Worm (Caenorhabditis elegans): ENCODE measurements around the gene nspb-3.

Gene nspb-3

DNA sequence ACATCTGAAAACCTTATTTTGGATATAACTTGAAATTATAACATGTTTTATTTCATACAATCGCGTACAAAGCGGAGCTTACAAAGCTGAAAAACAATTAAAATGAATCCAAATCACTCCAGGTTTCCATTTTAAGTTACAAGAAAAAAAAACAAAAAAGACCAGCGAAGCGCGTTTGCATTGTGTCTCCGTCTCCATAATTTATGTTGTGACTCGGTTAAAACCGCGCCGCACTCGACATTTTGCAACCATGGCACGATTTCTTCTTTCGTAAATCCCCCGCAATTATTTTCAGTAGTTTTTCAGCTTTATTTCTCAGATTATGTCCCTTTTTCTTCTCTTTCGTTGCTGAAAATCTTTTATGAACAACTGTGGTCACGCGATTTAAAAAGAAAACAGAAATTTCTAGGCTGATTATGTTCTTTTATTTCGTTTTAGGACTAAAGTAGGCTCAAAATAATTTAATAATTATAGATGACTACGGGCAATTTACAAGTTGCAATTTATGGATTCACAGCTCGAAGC lies 9.3 kb downstream of the nspb-3 start, which contains the start of the genes F38A5.2 and dnj-11 (continued):
- TF ChIP-seq daf-19 (GFP tag; conservative IDR thresholded peaks at IDR 0.05) (no peak), set-16 (GFP tag; IDR thresholded peaks at IDR 0.05) (no peak), nhr-77 (tag; optimal IDR thresholded peaks at IDR 0.05) (peak; percentile 67), snpc-4 (tag; optimal IDR thresholded peaks at IDR 0.05) (peak; percentile 43), zfp-3 (GFP tag; conservative IDR thresholded peaks at IDR 0.05) (no peak), fos-1 (tag; optimal IDR thresholded peaks at IDR 0.05) (no peak), dmd-6 (GFP tag; IDR thresholded peaks at IDR 0.05) (peak; percentile 34; the same call in 1 of the 2 replicates), unc-130 (GFP tag; optimal IDR thresholded peaks at IDR 0.05) (peak; percentile 46), spr-1 (tag; optimal IDR thresholded peaks at IDR 0.05) (no peak), nhr-6 (tag; optimal IDR thresholded peaks at IDR 0.05) (peak; percentile 82), mdt-29 (GFP tag; IDR thresholded peaks at IDR 0.05) (no peak), ztf-7 (tag; optimal IDR thresholded peaks at IDR 0.05) (no peak), nhr-10 (tag; optimal IDR thresholded peaks at IDR 0.05) (no peak), mep-1 (tag; optimal IDR thresholded peaks at IDR 0.05) (peak; percentile 84), pqm-1 (tag; optimal IDR thresholded peaks at IDR 0.05) (no peak), daf-12 (tag; optimal IDR thresholded peaks at IDR 0.05) (no peak), nhr-25 (tag; optimal IDR thresholded peaks at IDR 0.05; ENCODE audit: borderline replicate concordance, insufficient read depth) (no peak)

DNA sequence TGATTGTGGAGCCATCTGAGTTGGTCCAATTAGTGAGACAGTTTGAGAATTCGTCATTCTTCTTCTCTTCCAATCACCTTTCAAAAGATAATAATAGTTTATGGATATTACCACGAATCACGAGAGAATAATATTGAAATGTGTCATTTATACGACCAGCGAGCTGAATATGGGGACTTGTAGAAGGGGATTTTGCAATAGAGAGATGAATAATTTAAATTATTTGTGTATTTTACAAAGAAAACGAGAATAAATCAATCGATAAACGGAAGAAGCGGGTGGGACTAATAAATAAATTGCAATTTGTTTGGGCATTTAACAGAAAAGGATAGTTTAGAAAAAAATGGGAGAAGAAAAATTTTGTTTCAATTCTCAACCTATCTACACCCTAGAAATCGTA lies 12.2 kb downstream of the nspb-3 start, which contains the start of gene odr-8:
odr-8 (minus strand) TSS at position 101 of the 400 bp plus-strand sequence.
- no peak for TF ChIP-seq tra-1 (GFP tag; IDR thresholded peaks at IDR 0.05)
- TF ChIP-seq pqm-1 (tag; optimal IDR thresholded peaks at IDR 0.05), result no peak
- TF ChIP-seq ama-1 (optimal IDR thresholded peaks at IDR 0.05), result no peak
- no peak for TF ChIP-seq rbr-2 (tag; optimal IDR thresholded peaks at IDR 0.05)
- TF ChIP-seq lin-38 (GFP tag; IDR thresholded peaks at IDR 0.05), result no peak; the same call in 1 of the 2 replicates
- TF ChIP-seq nhr-111 (GFP tag; optimal IDR thresholded peaks at IDR 0.05), result no peak
- TF ChIP-seq duxl-1 (tag; optimal IDR thresholded peaks at IDR 0.05; ENCODE audit: poor library complexity), result no peak
- TF ChIP-seq lim-7 (GFP tag; IDR thresholded peaks at IDR 0.05), result no peak

DNA sequence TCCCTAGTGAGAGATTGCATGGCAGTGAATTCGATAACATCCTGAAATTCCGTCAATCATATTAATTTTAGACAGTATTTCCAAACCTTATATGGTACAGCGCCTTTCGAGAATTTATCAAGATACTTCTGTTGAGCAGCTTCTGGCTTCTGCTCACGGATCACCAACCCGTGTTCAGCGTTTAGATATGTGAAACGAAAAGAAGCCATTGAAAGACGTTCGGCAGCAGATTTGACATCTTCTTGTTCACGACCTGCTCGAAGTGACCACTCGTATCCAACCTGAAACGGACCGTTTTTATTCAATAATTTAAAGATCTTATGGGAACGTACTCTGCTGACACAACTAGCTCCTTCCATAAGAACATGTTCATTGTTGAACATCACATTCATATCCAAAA lies 13.1 kb downstream of the nspb-3 start:
- no peak for TF ChIP-seq ces-1 (GFP tag; optimal IDR thresholded peaks at IDR 0.05)
- TF ChIP-seq unc-62 (GFP tag; optimal IDR thresholded peaks at IDR 0.05 in 1 of 2), result peak in 1 of 2 experiments; percentile 94
- no peak for TF ChIP-seq unc-62 (tag; optimal IDR thresholded peaks at IDR 0.05)
- TF ChIP-seq aha-1 (tag), result peak; percentile 59

DNA sequence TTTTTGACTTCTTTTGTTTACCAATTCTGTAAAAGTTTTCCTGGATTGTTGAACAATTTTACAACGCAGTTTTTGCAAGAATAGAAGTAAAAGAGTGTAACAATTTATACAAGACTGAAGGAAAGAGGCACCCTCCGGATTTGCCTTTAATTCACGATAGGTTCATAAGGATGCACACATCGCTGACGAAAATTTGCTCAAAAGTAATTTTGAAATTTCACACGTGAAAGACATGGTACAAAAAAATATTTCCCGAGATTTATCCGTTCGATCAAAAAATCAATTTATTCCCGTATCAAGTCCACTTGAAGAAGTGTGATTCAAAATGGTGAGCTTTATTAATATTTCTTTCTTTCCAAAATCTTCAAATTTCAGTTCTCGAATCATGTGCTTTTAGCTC lies 16.9 kb downstream of the nspb-3 start, which contains the start of gene C43G2.3:
C43G2.3 (plus strand) TSS at position 301 of the 400 bp plus-strand sequence.
- no peak for TF ChIP-seq dmd-6 (GFP tag; IDR thresholded peaks at IDR 0.05)
- no peak for TF ChIP-seq set-16 (GFP tag; IDR thresholded peaks at IDR 0.05)
- no peak for TF ChIP-seq spr-3 (GFP tag; optimal IDR thresholded peaks at IDR 0.05)
- TF ChIP-seq sdz-12 (GFP tag; optimal IDR thresholded peaks at IDR 0.05), result no peak
- no peak for TF ChIP-seq ctbp-1 (GFP tag; IDR thresholded peaks at IDR 0.05)
- no peak for TF ChIP-seq vab-7 (GFP tag; IDR thresholded peaks at IDR 0.05)
- TF ChIP-seq rbr-2 (tag; optimal IDR thresholded peaks at IDR 0.05), result no peak
- no peak for TF ChIP-seq lin-29 (GFP tag; IDR thresholded peaks at IDR 0.05)
- TF ChIP-seq madf-9 (GFP tag; conservative IDR thresholded peaks at IDR 0.05), result no peak
- TF ChIP-seq spr-1 (tag; optimal IDR thresholded peaks at IDR 0.05), result no peak
- no peak for TF ChIP-seq egl-43 (GFP tag; IDR thresholded peaks at IDR 0.05)
- no peak for TF ChIP-seq php-3 (GFP tag; IDR thresholded peaks at IDR 0.05)
- TF ChIP-seq lin-15B (tag; optimal IDR thresholded peaks at IDR 0.05), result no peak
- TF ChIP-seq dmd-8 (GFP tag; IDR thresholded peaks at IDR 0.05), result no peak
- TF ChIP-seq dve-1 (tag; optimal IDR thresholded peaks at IDR 0.05; ENCODE audit: insufficient read depth), result no peak
- no peak for TF ChIP-seq nhr-76 (tag; optimal IDR thresholded peaks at IDR 0.05)
- TF ChIP-seq aly-2 (tag; optimal IDR thresholded peaks at IDR 0.05), result no peak
- TF ChIP-seq nhr-10 (tag; optimal IDR thresholded peaks at IDR 0.05), result no peak

Measured in whole organism, L4 larva.